Worm (Caenorhabditis elegans) whole organism, mixed stage, embryonic: ENCODE measurements around the gene F09C8.1.
A peak's percentile ranks its signal among the peaks of the same experiment; 100 is the strongest.

ENCODE experiments used
- M03D4.4 ChIP-seq: sonication (generic microtip); optimal IDR thresholded peaks from 2 replicates; lab custom pipeline; 2017; ENCODE audit warnings: mild to moderate bottlenecking, missing genetic modification characterization, missing compliant biosample characterization
- bed-3 ChIP-seq: fragments of 200-800 bp; sonication (Bioruptor generic); optimal IDR thresholded peaks from 3 replicates; lab custom pipeline; 2018; ENCODE audit warnings: mild to moderate bottlenecking, missing genetic modification characterization, moderate library complexity, missing compliant biosample characterization
- blmp-1 ChIP-seq: fragments of 150-350 bp; optimal IDR thresholded peaks from 2 replicates; lab custom pipeline; 2014; ENCODE audit warnings: missing biosample characterization, missing genetic modification characterization
- ceh-39 ChIP-seq: fragments of 150-350 bp; optimal IDR thresholded peaks from 2 replicates; lab custom pipeline; 2014; ENCODE audit warnings: missing biosample characterization, missing genetic modification characterization
- ceh-43 ChIP-seq: fragments of 200-800 bp; sonication (Bioruptor generic); optimal IDR thresholded peaks from 2 replicates; lab custom pipeline; 2018; ENCODE audit warnings: mild to moderate bottlenecking, missing genetic modification characterization, moderate library complexity, missing compliant biosample characterization
- ceh-83 ChIP-seq: fragments of 200-800 bp; sonication (Bioruptor generic); optimal IDR thresholded peaks from 2 replicates; lab custom pipeline; 2018; ENCODE audit warnings: mild to moderate bottlenecking, missing genetic modification characterization, missing compliant biosample characterization
- ces-1 ChIP-seq: fragments of 150-350 bp; optimal IDR thresholded peaks from 2 replicates; lab custom pipeline; 2014; ENCODE audit warnings: missing biosample characterization, missing genetic modification reagents, missing genetic modification characterization
- cnd-1 ChIP-seq: fragments of 200-800 bp; sonication (Bioruptor generic); optimal IDR thresholded peaks from 2 replicates; lab custom pipeline; 2018; ENCODE audit warnings: mild to moderate bottlenecking, missing genetic modification characterization, missing compliant biosample characterization
- elt-1 ChIP-seq: sonication (generic microtip); optimal IDR thresholded peaks from 2 replicates; lab custom pipeline; 2017; ENCODE audit warnings: missing genetic modification characterization, mild to moderate bottlenecking, missing compliant biosample characterization, antibody characterized with exemption, moderate library complexity, borderline replicate concordance; ENCODE audit not compliant: insufficient read depth
- flh-1 ChIP-seq: fragments of 200-800 bp; sonication (Bioruptor generic); optimal IDR thresholded peaks from 2 replicates; lab custom pipeline; 2018; ENCODE audit warnings: mild to moderate bottlenecking, missing genetic modification characterization, moderate library complexity, missing compliant biosample characterization
- ham-2 ChIP-seq: fragments of 200-800 bp; sonication (Bioruptor generic); optimal IDR thresholded peaks from 2 replicates; lab custom pipeline; 2018; ENCODE audit warnings: mild to moderate bottlenecking, missing genetic modification characterization, missing compliant biosample characterization
- hlh-1 ChIP-seq: fragments of 150-350 bp; optimal IDR thresholded peaks from 2 replicates; lab custom pipeline; 2014; ENCODE audit warnings: missing biosample characterization, missing genetic modification reagents, missing genetic modification characterization
- lin-32 ChIP-seq: fragments of 200-800 bp; sonication (Bioruptor generic); optimal IDR thresholded peaks from 2 replicates; lab custom pipeline; 2018; ENCODE audit warnings: mild to moderate bottlenecking, missing genetic modification characterization, missing compliant biosample characterization
- mab-5 ChIP-seq: fragments of 150-350 bp; optimal IDR thresholded peaks from 2 replicates; lab custom pipeline; 2014; ENCODE audit warnings: missing biosample characterization, missing genetic modification characterization
- mep-1 ChIP-seq: fragments of 150-350 bp; optimal IDR thresholded peaks from 2 replicates; lab custom pipeline; 2017; ENCODE audit warnings: missing biosample characterization, missing genetic modification reagents, missing genetic modification characterization, inconsistent platforms
- mls-2 ChIP-seq: sonication (generic microtip); optimal IDR thresholded peaks from 2 replicates; lab custom pipeline; 2016; ENCODE audit warnings: mild to moderate bottlenecking, missing genetic modification characterization, moderate library complexity, missing compliant biosample characterization
- nhr-2 ChIP-seq: fragments of 150-350 bp; optimal IDR thresholded peaks from 2 replicates; lab custom pipeline; 2014; ENCODE audit warnings: missing biosample characterization, missing genetic modification characterization
- nhr-237 ChIP-seq: fragments of 150-350 bp; optimal IDR thresholded peaks from 2 replicates; lab custom pipeline; 2014; ENCODE audit warnings: missing biosample characterization, missing genetic modification characterization
- nhr-28 ChIP-seq: fragments of 150-350 bp; optimal IDR thresholded peaks from 2 replicates; lab custom pipeline; 2014; ENCODE audit warnings: missing biosample characterization, missing genetic modification characterization
- nhr-76 ChIP-seq: sonication (generic microtip); optimal IDR thresholded peaks from 2 replicates; lab custom pipeline; 2017; ENCODE audit warnings: missing biosample characterization, missing genetic modification characterization
- pha-4 ChIP-seq: fragments of 150-350 bp; optimal IDR thresholded peaks from 2 replicates; lab custom pipeline; 2018; ENCODE audit warnings: missing biosample characterization, missing genetic modification reagents, missing genetic modification characterization
- sem-2 ChIP-seq: fragments of 200-800 bp; sonication (Bioruptor generic); optimal IDR thresholded peaks from 2 replicates; lab custom pipeline; 2018; ENCODE audit warnings: mild to moderate bottlenecking, missing genetic modification characterization, missing compliant biosample characterization
- snpc-4 ChIP-seq: fragments of 150-350 bp; optimal IDR thresholded peaks from 2 replicates; lab custom pipeline; 2014; ENCODE audit warnings: missing biosample characterization, missing genetic modification characterization
- sptf-1 ChIP-seq: sonication (generic microtip); optimal IDR thresholded peaks from 2 replicates; lab custom pipeline; 2017; ENCODE audit warnings: mild to moderate bottlenecking, missing genetic modification characterization, moderate library complexity, missing compliant biosample characterization
- tbx-8 ChIP-seq: fragments of 200-800 bp; sonication (Bioruptor generic); optimal IDR thresholded peaks from 2 replicates; lab custom pipeline; 2018; ENCODE audit warnings: mild to moderate bottlenecking, missing genetic modification characterization, moderate library complexity, missing compliant biosample characterization
- unc-62 ChIP-seq: fragments of 150-350 bp; optimal IDR thresholded peaks from 2 replicates; lab custom pipeline; 2014; ENCODE audit warnings: missing biosample characterization, missing genetic modification reagents, missing genetic modification characterization
- zip-8 ChIP-seq: fragments of 150-350 bp; optimal IDR thresholded peaks from 2 replicates; lab custom pipeline; 2014; ENCODE audit warnings: missing biosample characterization, missing genetic modification characterization
- ztf-11 ChIP-seq: fragments of 150-350 bp; optimal IDR thresholded peaks from 2 replicates; lab custom pipeline; 2014; ENCODE audit warnings: missing biosample characterization, missing genetic modification characterization

Gene F09C8.1

ce11 chrX:16159359-16159758, 4.0 kb downstream of the F09C8.1 start:
- TF ChIP-seq zip-8 (tag; lab: Kevin White, UChicago) (no peak), sem-2 (GFP tag; lab: Kevin White, UChicago) (no peak), ham-2 (GFP tag; lab: Kevin White, UChicago) (no peak), ceh-39 (tag; lab: Kevin White, UChicago) (no peak), flh-1 (GFP tag; lab: Kevin White, UChicago) (no peak)
- TF ChIP-seq, all 35 proteins: peak for 0

DNA sequence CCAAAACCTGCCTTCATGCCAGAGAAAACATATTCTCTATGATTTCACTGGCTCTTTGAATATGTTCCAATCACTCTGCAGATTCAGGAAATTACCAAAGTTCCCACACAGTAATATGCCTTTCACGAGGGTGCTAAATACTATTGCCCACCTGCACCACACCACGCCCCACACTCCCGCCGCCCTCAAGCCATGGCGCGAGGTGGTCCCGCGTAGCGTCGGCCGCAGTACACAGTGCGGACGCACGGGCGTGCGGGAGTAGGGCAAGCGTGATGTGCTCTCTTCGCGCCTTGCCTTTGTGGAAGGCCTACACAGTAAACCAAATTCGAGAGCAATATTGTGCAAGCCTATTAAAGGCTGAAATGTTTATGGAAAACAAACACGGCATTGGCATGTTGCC, 5.8 kb downstream of the F09C8.1 start:
- TF ChIP-seq nhr-2 (no peak), mab-5 (tag; lab: Kevin White, UChicago) (no peak), zip-8 (tag; lab: Kevin White, UChicago) (no peak), nhr-28 (no peak), lin-32 (GFP tag; lab: Kevin White, UChicago) (no peak), M03D4.4 (tag; lab: Kevin White, UChicago) (no peak), tbx-8 (GFP tag; lab: Kevin White, UChicago) (no peak), ztf-11 (tag; lab: Kevin White, UChicago) (no peak), cnd-1 (tag; lab: Kevin White, UChicago) (no peak), mep-1 (no peak), ceh-43 (GFP tag; lab: Kevin White, UChicago) (no peak)
- TF ChIP-seq, all 35 proteins: peak for 0

ce11 chrX:16156891-16157290, 6.4 kb downstream of the F09C8.1 start:
- TF ChIP-seq blmp-1 (tag; lab: Kevin White, UChicago) (peak; percentile 1), nhr-76 (no peak), nhr-237 (peak; percentile 36), unc-62 (GFP tag; lab: Kevin White, UChicago) (peak; percentile 50), sem-2 (GFP tag; lab: Kevin White, UChicago) (peak; percentile 6), elt-1 (tag; lab: Kevin White, UChicago) (peak; percentile 89), mls-2 (no peak), ham-2 (GFP tag; lab: Kevin White, UChicago) (peak; percentile 88)

- TF ChIP-seq tbx-8 (GFP tag; lab: Kevin White, UChicago) (no peak), ces-1 (peak; percentile 66), bed-3 (GFP tag; lab: Kevin White, UChicago) (no peak), hlh-1 (tag; lab: Kevin White, UChicago) (peak; percentile 31), ceh-83 (GFP tag; lab: Kevin White, UChicago) (no peak), sptf-1 (tag; lab: Kevin White, UChicago) (peak; percentile 4), nhr-28 (no peak)
- TF ChIP-seq, all 35 proteins: peak for 3
These were observed 7.9 kb downstream of the F09C8.1 start for ce11 chrX:16155216-16155991.

- TF ChIP-seq cnd-1 (tag; lab: Kevin White, UChicago) (no peak), sptf-1 (tag; lab: Kevin White, UChicago) (no peak), elt-1 (tag; lab: Kevin White, UChicago) (no peak), ham-2 (GFP tag; lab: Kevin White, UChicago) (no peak), pha-4 (tag; lab: Kevin White, UChicago) (no peak), ztf-11 (tag; lab: Kevin White, UChicago) (no peak), snpc-4 (tag; lab: Kevin White, UChicago) (no peak), lin-32 (GFP tag; lab: Kevin White, UChicago) (no peak)
These were observed 9.6 kb downstream of the F09C8.1 start for ce11 chrX:16153744-16154143.

DNA sequence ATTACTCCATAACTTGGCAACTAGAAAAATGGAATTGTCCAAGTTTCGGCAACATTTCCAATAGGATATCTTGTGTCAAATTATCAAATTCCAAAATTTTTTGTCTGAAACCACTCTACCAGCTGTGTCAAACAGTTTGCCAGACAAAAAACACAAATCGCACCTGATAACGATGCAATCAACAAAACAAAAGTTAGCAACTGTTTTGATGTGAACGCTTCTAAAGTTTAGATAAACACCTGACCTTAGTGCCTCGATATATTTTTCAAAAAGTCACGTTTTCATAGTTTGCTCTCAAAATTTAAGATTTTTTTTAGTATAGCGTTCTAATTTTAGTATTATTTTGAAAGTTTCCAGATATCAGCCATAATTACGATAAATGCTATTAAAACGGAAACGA, 12.0 kb downstream of the F09C8.1 start:
- TF ChIP-seq bed-3 (GFP tag; lab: Kevin White, UChicago): no peak
- TF ChIP-seq, all 35 proteins: peak for 0
